Fruit fly (Drosophila melanogaster): ENCODE data around the gene wnd.
A peak's percentile ranks its signal among the peaks of the same experiment; 100 is the strongest.

wnd gene

DNA sequence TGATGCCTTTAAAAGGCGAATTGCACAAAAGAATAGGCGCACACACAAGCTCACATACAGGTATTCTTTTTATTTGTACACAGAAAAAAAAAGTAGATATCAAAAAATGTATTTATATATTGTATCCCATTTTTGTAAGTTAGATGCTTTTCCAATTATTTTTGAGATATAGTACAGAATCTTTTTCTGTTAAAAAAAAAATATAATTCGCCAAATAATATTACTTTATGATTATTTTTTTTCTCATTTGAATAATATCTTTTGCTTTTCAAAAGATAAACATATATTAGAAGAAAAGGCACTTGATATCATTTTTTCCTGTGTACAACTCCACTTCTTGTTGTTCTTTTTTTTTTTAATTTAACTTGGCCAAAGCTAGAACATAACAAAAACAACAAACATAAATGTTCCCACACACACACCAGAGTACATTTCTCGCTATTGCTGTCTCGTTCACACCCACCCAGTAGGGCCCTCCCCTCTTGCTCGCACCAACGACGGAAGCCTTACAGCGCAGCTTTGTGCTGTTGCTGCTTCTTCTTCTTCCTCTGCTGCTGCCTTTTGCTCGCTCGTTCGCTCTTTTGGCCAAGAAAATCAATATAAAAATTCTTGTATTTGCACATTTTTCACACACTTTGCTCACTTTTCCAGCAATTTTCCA, 665 bp downstream of the wnd start (continued):
- TF ChIP-seq CG12769 (tag; optimal IDR thresholded peaks at IDR 0.05) (no peak), zen (tag; optimal IDR thresholded peaks at IDR 0.05) (peak; percentile 65), Dip3 (GFP tag; optimal IDR thresholded peaks at IDR 0.05) (no peak), CG8478 (optimal IDR thresholded peaks at IDR 0.05) (no peak), CG11723 (GFP tag; optimal IDR thresholded peaks at IDR 0.05) (no peak), btn (GFP tag; optimal IDR thresholded peaks at IDR 0.05) (no peak), Dp (GFP tag; optimal IDR thresholded peaks at IDR 0.05) (no peak), CG17186 (GFP tag; optimal IDR thresholded peaks at IDR 0.05) (no peak), Trl (optimal IDR thresholded peaks at IDR 0.05) (no peak), Trl (GFP tag; optimal IDR thresholded peaks at IDR 0.05) (no peak), CG4707 (GFP tag; optimal IDR thresholded peaks at IDR 0.05) (no peak), CG10431 (GFP tag; optimal IDR thresholded peaks at IDR 0.05) (no peak), CG2199 (GFP tag; IDR thresholded peaks at IDR 0.05) (no peak), tna (GFP tag; IDR thresholded peaks at IDR 0.05; ENCODE audit: partially characterized antibody) (no peak), Hr51 (GFP tag; optimal IDR thresholded peaks at IDR 0.05) (peak in 1 of 2 experiments; percentile 77), sens (GFP tag) (no peak), mirr (GFP tag; optimal IDR thresholded peaks at IDR 0.05) (no peak), mld (GFP tag; IDR thresholded peaks at IDR 0.05; ENCODE audit: partially characterized antibody) (no peak), luna (GFP tag; optimal IDR thresholded peaks at IDR 0.05) (no peak), Dbx (GFP tag; IDR thresholded peaks at IDR 0.05) (peak; percentile 70; the same call in 2 of the 3 replicates), gro (GFP tag; optimal IDR thresholded peaks at IDR 0.05) (no peak), dan (GFP tag; IDR thresholded peaks at IDR 0.05) (no peak), twi (tag; optimal IDR thresholded peaks at IDR 0.05) (peak; percentile 9), CG4854 (GFP tag; optimal IDR thresholded peaks at IDR 0.05) (no peak), bsh (GFP tag; optimal IDR thresholded peaks at IDR 0.05) (peak in 1 of 2 experiments; percentile 80), chif (GFP tag; optimal IDR thresholded peaks at IDR 0.05) (peak in 1 of 2 experiments; percentile 21), CG14441 (GFP tag; IDR thresholded peaks at IDR 0.05) (no peak; the same call in 1 of the 2 replicates), CG17568 (GFP tag; optimal IDR thresholded peaks at IDR 0.05) (no peak), CG18262 (tag; optimal IDR thresholded peaks at IDR 0.05) (peak; percentile 87), sna (GFP tag; IDR thresholded peaks at IDR 0.05; ENCODE audit: partially characterized antibody) (no peak), sqz (GFP tag; optimal IDR thresholded peaks at IDR 0.05) (no peak), gem (tag; optimal IDR thresholded peaks at IDR 0.05) (peak; percentile 93)

DNA sequence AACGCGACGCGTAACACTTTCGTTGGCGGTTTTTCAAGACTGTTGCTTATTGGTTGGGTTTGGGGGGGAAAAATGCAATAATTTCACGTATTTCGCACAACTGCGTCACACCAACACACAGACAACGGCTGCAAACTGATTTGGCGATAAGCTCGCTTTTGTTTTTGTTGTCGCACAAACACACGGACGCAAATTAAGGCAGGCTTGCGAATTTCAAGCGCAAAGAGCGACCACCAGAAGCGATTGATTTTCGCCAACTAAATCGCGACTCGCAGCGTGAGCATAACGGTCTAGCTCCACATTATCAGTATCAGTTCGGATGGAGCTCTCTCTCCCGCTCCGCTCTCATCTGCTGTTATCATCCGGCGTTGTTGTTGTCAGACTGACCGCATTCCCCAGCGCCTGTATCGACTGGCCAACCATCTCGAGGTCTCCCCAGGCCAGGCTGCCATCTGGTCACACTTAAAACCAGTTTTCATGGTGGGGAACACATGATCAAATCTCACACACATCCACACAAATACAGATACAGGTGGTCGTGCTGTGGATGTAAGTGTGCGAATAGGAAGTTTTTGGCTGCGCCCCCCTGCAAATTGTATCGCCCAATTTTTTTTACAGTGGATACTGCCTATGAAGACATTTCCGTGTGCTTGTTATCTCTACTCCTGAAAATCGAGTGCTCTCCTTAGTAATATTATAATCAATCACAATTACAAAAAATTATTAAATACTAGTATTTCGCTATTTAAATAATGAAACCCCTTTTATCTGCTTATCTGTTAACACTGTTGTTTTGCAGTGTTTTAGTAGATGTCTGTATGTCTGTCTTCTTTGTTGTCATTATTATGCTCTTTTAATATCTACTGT, 2.6 kb downstream of the wnd start:
- TF ChIP-seq gro (GFP tag; optimal IDR thresholded peaks at IDR 0.05) (peak; percentile 72), lmd (GFP tag; IDR thresholded peaks at IDR 0.05) (peak; percentile 74), grau (tag; optimal IDR thresholded peaks at IDR 0.05) (peak; percentile 95), Dad (GFP tag; optimal IDR thresholded peaks at IDR 0.05) (no peak), CG13894 (tag; optimal IDR thresholded peaks at IDR 0.05) (peak; percentile 55), CG13287 (GFP tag; IDR thresholded peaks at IDR 0.05; ENCODE audit: partially characterized antibody) (peak; percentile 38; the same call in 1 of the 2 replicates), Mrtf (GFP tag; IDR thresholded peaks at IDR 0.05) (peak; percentile 56; the same call in 1 of the 3 replicates), hkb (optimal IDR thresholded peaks at IDR 0.05) (no peak), hkb (GFP tag; IDR thresholded peaks at IDR 0.05) (peak; percentile 71), slou (GFP tag; optimal IDR thresholded peaks at IDR 0.05) (no peak), emc (GFP tag; optimal IDR thresholded peaks at IDR 0.05) (no peak), Antp (GFP tag; optimal IDR thresholded peaks at IDR 0.05) (no peak), CG18262 (tag; optimal IDR thresholded peaks at IDR 0.05) (peak; percentile 16), CG10209 (GFP tag; optimal IDR thresholded peaks at IDR 0.05) (peak; percentile 59), tio (GFP tag; optimal IDR thresholded peaks at IDR 0.05) (peak; percentile 49), CG7839 (tag; optimal IDR thresholded peaks at IDR 0.05) (peak; percentile 75), NfI (GFP tag; optimal IDR thresholded peaks at IDR 0.05) (peak; percentile 53), CG4820 (GFP tag; optimal IDR thresholded peaks at IDR 0.05) (peak; percentile 16), disco-r (GFP tag; optimal IDR thresholded peaks at IDR 0.05) (no peak)

Data from whole organism, embryonic.